Fruit fly (Drosophila melanogaster): ENCODE measurements around the gene Rcd7.

Gene Rcd7

dm6 chr3L:19503770-19504169 is 41.1 kb upstream of the Rcd7 start, which contains the start of gene CG9452:
CG9452 (minus strand) TSS chr3L:19503870.
- no peak for TF ChIP-seq Eip74EF (GFP tag; optimal IDR thresholded peaks at IDR 0.05)
- no peak for TF ChIP-seq bcd (GFP tag; optimal IDR thresholded peaks at IDR 0.05)
- TF ChIP-seq CG1024 (GFP tag; IDR thresholded peaks at IDR 0.05): no peak
- TF ChIP-seq amos (GFP tag; IDR thresholded peaks at IDR 0.05; ENCODE audit: partially characterized antibody): no peak
- no peak for TF ChIP-seq tll (GFP tag; optimal IDR thresholded peaks at IDR 0.05)
- TF ChIP-seq CG8089 (GFP tag; optimal IDR thresholded peaks at IDR 0.05): no peak
- TF ChIP-seq CG4404 (GFP tag; IDR thresholded peaks at IDR 0.05): no peak
- no peak for TF ChIP-seq CG5953 (GFP tag; IDR thresholded peaks at IDR 0.05)
- no peak for TF ChIP-seq Lim3 (GFP tag; IDR thresholded peaks at IDR 0.05)
- TF ChIP-seq Dip3 (GFP tag; optimal IDR thresholded peaks at IDR 0.05): no peak
- no peak for TF ChIP-seq MTF-1 (GFP tag; optimal IDR thresholded peaks at IDR 0.05; ENCODE audit: borderline replicate concordance)
- TF ChIP-seq jumu (GFP tag; optimal IDR thresholded peaks at IDR 0.05): no peak
- no peak for TF ChIP-seq inv (GFP tag; IDR thresholded peaks at IDR 0.05; ENCODE audit: partially characterized antibody)
- TF ChIP-seq chn (GFP tag; optimal IDR thresholded peaks at IDR 0.05): no peak
- no peak for TF ChIP-seq CG30431 (GFP tag; optimal IDR thresholded peaks at IDR 0.05)

- TF ChIP-seq Hmr (GFP tag; optimal IDR thresholded peaks at IDR 0.05) (peak; percentile 38), Bgb (GFP tag; IDR thresholded peaks at IDR 0.05; ENCODE audit: partially characterized antibody) (no peak), fu2 (GFP tag; optimal IDR thresholded peaks at IDR 0.05) (no peak), Aef1 (GFP tag; IDR thresholded peaks at IDR 0.05) (no peak), sob (GFP tag; IDR thresholded peaks at IDR 0.05) (0 out of 2 replicates have a peak, but pooled peaks have one; percentile 33), CG12769 (tag; optimal IDR thresholded peaks at IDR 0.05) (peak; percentile 0), CG10209 (GFP tag; optimal IDR thresholded peaks at IDR 0.05) (peak; percentile 23), kah (GFP tag; optimal IDR thresholded peaks at IDR 0.05) (no peak), CG2120 (GFP tag; optimal IDR thresholded peaks at IDR 0.05) (peak; percentile 6), CG12236 (GFP tag; optimal IDR thresholded peaks at IDR 0.05) (no peak), CG4282 (GFP tag; optimal IDR thresholded peaks at IDR 0.05) (no peak), CG8290 (GFP tag; optimal IDR thresholded peaks at IDR 0.05) (no peak), CG8290 (tag; optimal IDR thresholded peaks at IDR 0.05) (peak in 1 of 2 experiments; percentile 29), CG11504 (tag; optimal IDR thresholded peaks at IDR 0.05) (no peak), CG13123 (GFP tag; optimal IDR thresholded peaks at IDR 0.05) (no peak), Med (GFP tag) (peak; percentile 81), CG12071 (GFP tag; optimal IDR thresholded peaks at IDR 0.05) (peak; percentile 45), caup (GFP tag; optimal IDR thresholded peaks at IDR 0.05; ENCODE audit: severe bottlenecking) (peak; percentile 12), wdn (GFP tag; IDR thresholded peaks at IDR 0.05) (no peak), CG2678 (tag; optimal IDR thresholded peaks at IDR 0.05) (peak; percentile 38), CG14050 (GFP tag; IDR thresholded peaks at IDR 0.05) (no peak), CG15514 (GFP tag; optimal IDR thresholded peaks at IDR 0.05) (peak; percentile 22), schlank (tag; optimal IDR thresholded peaks at IDR 0.05) (no peak), Fer1 (GFP tag; optimal IDR thresholded peaks at IDR 0.05) (peak; percentile 29), sens (GFP tag) (no peak), CG18599 (GFP tag; optimal IDR thresholded peaks at IDR 0.05) (peak; percentile 64), Meics (GFP tag; optimal IDR thresholded peaks at IDR 0.05) (peak; percentile 2), mam (GFP tag; optimal IDR thresholded peaks at IDR 0.05) (no peak), bowl (GFP tag; IDR thresholded peaks at IDR 0.05) (no peak), CG3281 (GFP tag; optimal IDR thresholded peaks at IDR 0.05) (peak; percentile 42), Abd-B (GFP tag; optimal IDR thresholded peaks at IDR 0.05) (no peak), CG4820 (GFP tag; optimal IDR thresholded peaks at IDR 0.05) (no peak), tin (GFP tag; optimal IDR thresholded peaks at IDR 0.05) (no peak), Dek (tag; optimal IDR thresholded peaks at IDR 0.05) (no peak), ATbp (GFP tag; optimal IDR thresholded peaks at IDR 0.05) (peak; percentile 3)
Measured at dm6 chr3L:19504719-19505118, 40.2 kb upstream of the Rcd7 start.

Measured in whole organism, embryonic.